Worm (Caenorhabditis elegans) whole organism, L1 larva: ENCODE results near the gene F28A10.1.
"Not testable (repeated sequence)": the region's sequence is repeated elsewhere in the genome, so short reads cannot be mapped to it uniquely, and the experiment has no call there.

ENCODE experiments used
- C16A3.4 ChIP-seq: fragments of 150-350 bp; optimal IDR thresholded peaks from 2 replicates; lab custom pipeline; 2014; ENCODE audit warnings: missing biosample characterization, missing genetic modification characterization
- Y116A8C.19 ChIP-seq: sonication (generic microtip); optimal IDR thresholded peaks from 2 replicates; lab custom pipeline; 2016; ENCODE audit warnings: missing compliant biosample characterization, missing genetic modification characterization, borderline replicate concordance
- aly-2 ChIP-seq: fragments of 150-350 bp; optimal IDR thresholded peaks from 2 replicates; lab custom pipeline; 2014; ENCODE audit warnings: missing biosample characterization, missing genetic modification characterization
- ceh-90 ChIP-seq: sonication (generic microtip); optimal IDR thresholded peaks from 2 replicates; lab custom pipeline; 2016; ENCODE audit warnings: missing genetic modification characterization, missing compliant biosample characterization
- ces-1 ChIP-seq: fragments of 150-350 bp; optimal IDR thresholded peaks from 2 replicates; lab custom pipeline; 2014; ENCODE audit warnings: missing biosample characterization, missing genetic modification reagents, missing genetic modification characterization
- dpl-1 ChIP-seq, 3 experiments: fragments of 150-350 bp in 2 of 3; sonication (generic microtip) in 1 of 3; optimal IDR thresholded peaks; 2 replicates each; lab custom pipeline; 2014 to 2017; ENCODE audit warnings: missing biosample characterization in 3 of 3, missing genetic modification characterization in 3 of 3, missing genetic modification reagents in 3 of 3
- efl-1 ChIP-seq, 4 experiments: fragments of 150-350 bp; optimal IDR thresholded peaks in 3 of 4; peaks in 1 of 4; 1 replicate in 1 of 4; 2 replicates in 3 of 4; lab custom pipeline; 2014; ENCODE audit warnings: missing biosample characterization in 2 of 4, missing genetic modification characterization in 2 of 4, missing genetic modification reagents in 2 of 4
- egl-13 ChIP-seq: sonication (generic microtip); optimal IDR thresholded peaks from 2 replicates; lab custom pipeline; 2016; ENCODE audit warnings: missing genotype, missing genetic modification reagents, missing genetic modification characterization, missing compliant biosample characterization
- elt-3 ChIP-seq, 6 experiments: fragments of 150-350 bp in 1 of 6; sonication (generic microtip); optimal IDR thresholded peaks; 2 replicates each; lab custom pipeline; 2017 to 2018; ENCODE audit warnings: missing biosample characterization in 6 of 6, missing genetic modification characterization in 6 of 6, inconsistent platforms in 1 of 6
- ets-5 ChIP-seq: fragments of 200-800 bp; sonication (Bioruptor generic); IDR thresholded peaks from 2 replicates; pipeline ENCODE4 v1.3.6; 2022; ENCODE audit warnings: missing genetic modification characterization, missing compliant biosample characterization
- grh-1 ChIP-seq: fragments of 200-800 bp; sonication (Bioruptor generic); IDR thresholded peaks from 2 replicates; pipeline ENCODE4 v1.3.6; 2022; ENCODE audit warnings: missing genetic modification reagents, missing genetic modification characterization, missing compliant biosample characterization
- hlh-17 ChIP-seq: fragments of 200-800 bp; sonication (Bioruptor generic); optimal IDR thresholded peaks from 2 replicates; lab custom pipeline; 2018; ENCODE audit warnings: missing genetic modification characterization, mild to moderate bottlenecking, missing compliant biosample characterization, moderate library complexity, borderline replicate concordance
- irx-1 ChIP-seq: sonication (generic microtip); optimal IDR thresholded peaks from 2 replicates; lab custom pipeline; 2016; ENCODE audit warnings: missing genetic modification characterization, missing compliant biosample characterization
- lin-13 ChIP-seq: fragments of 150-350 bp; optimal IDR thresholded peaks from 2 replicates; lab custom pipeline; 2014; ENCODE audit warnings: missing biosample characterization, missing genetic modification reagents, missing genetic modification characterization
- lin-14 ChIP-seq: fragments of 200-800 bp; sonication (Bioruptor generic); optimal IDR thresholded peaks from 2 replicates; lab custom pipeline; 2018; ENCODE audit warnings: mild to moderate bottlenecking, missing genetic modification characterization, moderate library complexity, missing compliant biosample characterization
- lin-15B ChIP-seq: fragments of 150-350 bp; sonication (generic microtip); optimal IDR thresholded peaks from 3 replicates; lab custom pipeline; 2014; ENCODE audit warnings: missing biosample characterization, missing genetic modification characterization
- lir-3 ChIP-seq: sonication (generic microtip); optimal IDR thresholded peaks from 2 replicates; lab custom pipeline; 2016; ENCODE audit warnings: mild to moderate bottlenecking, missing genetic modification characterization, moderate library complexity, missing compliant biosample characterization; ENCODE audit not compliant: poor library complexity
- mdl-1 ChIP-seq, 2 experiments: fragments of 150-350 bp; optimal IDR thresholded peaks; 2 replicates each; lab custom pipeline; 2014 to 2017; ENCODE audit warnings: missing biosample characterization in 2 of 2, missing genetic modification characterization in 2 of 2, inconsistent platforms in 1 of 2
- nhr-237 ChIP-seq: fragments of 150-350 bp; optimal IDR thresholded peaks from 2 replicates; lab custom pipeline; 2014; ENCODE audit warnings: missing biosample characterization, missing genetic modification characterization
- nhr-47 ChIP-seq: sonication (generic microtip); optimal IDR thresholded peaks from 2 replicates; lab custom pipeline; 2016; ENCODE audit warnings: mild to moderate bottlenecking, missing genetic modification characterization, moderate library complexity, missing compliant biosample characterization
- nhr-76 ChIP-seq: sonication (generic microtip); optimal IDR thresholded peaks from 2 replicates; lab custom pipeline; 2017; ENCODE audit warnings: missing biosample characterization, missing genetic modification characterization
- nhr-84 ChIP-seq: sonication (generic microtip); optimal IDR thresholded peaks from 2 replicates; lab custom pipeline; 2017; ENCODE audit warnings: missing biosample characterization, missing genetic modification characterization
- nhr-90 ChIP-seq: sonication (generic microtip); optimal IDR thresholded peaks from 2 replicates; lab custom pipeline; 2016; ENCODE audit warnings: mild to moderate bottlenecking, missing genetic modification characterization, missing compliant biosample characterization; ENCODE audit not compliant: poor library complexity
- pag-3 ChIP-seq: sonication (generic microtip); optimal IDR thresholded peaks from 2 replicates; lab custom pipeline; 2017; ENCODE audit warnings: missing genetic modification characterization, mild to moderate bottlenecking, missing compliant biosample characterization, antibody characterized with exemption, borderline replicate concordance; ENCODE audit not compliant: insufficient read depth
- pax-3 ChIP-seq: fragments of 200-800 bp; sonication (Bioruptor generic); optimal IDR thresholded peaks from 2 replicates; lab custom pipeline; 2018; ENCODE audit warnings: mild to moderate bottlenecking, missing genetic modification characterization, moderate library complexity, missing compliant biosample characterization
- sptf-1 ChIP-seq: fragments of 150-350 bp; optimal IDR thresholded peaks from 2 replicates; lab custom pipeline; 2014; ENCODE audit warnings: missing biosample characterization, missing genetic modification characterization
- sup-37 ChIP-seq: fragments of 200-800 bp; sonication (Bioruptor generic); optimal IDR thresholded peaks from 2 replicates; lab custom pipeline; 2018; ENCODE audit warnings: mild to moderate bottlenecking, missing genetic modification characterization, missing compliant biosample characterization
- swsn-7 ChIP-seq: sonication (generic microtip); optimal IDR thresholded peaks from 2 replicates; lab custom pipeline; 2016; ENCODE audit warnings: missing genetic modification characterization, missing compliant biosample characterization
- tlp-1 ChIP-seq: fragments of 150-350 bp; optimal IDR thresholded peaks from 2 replicates; lab custom pipeline; 2014; ENCODE audit warnings: missing biosample characterization, missing genetic modification characterization
- unc-62 ChIP-seq: fragments of 150-350 bp; optimal IDR thresholded peaks from 2 replicates; lab custom pipeline; 2014; ENCODE audit warnings: missing biosample characterization, missing genetic modification reagents, missing genetic modification characterization
- vab-15 ChIP-seq: sonication (generic microtip); optimal IDR thresholded peaks from 2 replicates; lab custom pipeline; 2017; ENCODE audit warnings: missing genotype, mild to moderate bottlenecking, missing genetic modification characterization, missing compliant biosample characterization
- zip-4 ChIP-seq: fragments of 200-800 bp; sonication (Bioruptor generic); optimal IDR thresholded peaks from 2 replicates; lab custom pipeline; 2018; ENCODE audit warnings: mild to moderate bottlenecking, missing genetic modification characterization, moderate library complexity, missing compliant biosample characterization
- ztf-11 ChIP-seq, 2 experiments: sonication (generic microtip); optimal IDR thresholded peaks; 2 replicates each; lab custom pipeline; 2016 to 2017; ENCODE audit warnings: missing genetic modification characterization in 2 of 2, missing biosample characterization in 1 of 2, missing compliant biosample characterization in 1 of 2

The F28A10.1 gene

ce11 chrII:848519-848918, 22.9 kb downstream of the F28A10.1 start, which contains the start of the genes acdh-9 and F28A10.13 (continued):
- TF ChIP-seq lin-13 (peak; percentile 9), elt-3 (tag; optimal IDR thresholded peaks at IDR 0.05; lab: Kevin White, UChicago) (peak in 1 of 6 experiments; percentile 5), C16A3.4 (tag; lab: Kevin White, UChicago) (peak; percentile 4), nhr-90 (tag; lab: Kevin White, UChicago) (peak; percentile 37), pag-3 (tag; lab: Kevin White, UChicago) (peak; percentile 40), nhr-47 (tag; lab: Kevin White, UChicago) (peak; percentile 16)

DNA sequence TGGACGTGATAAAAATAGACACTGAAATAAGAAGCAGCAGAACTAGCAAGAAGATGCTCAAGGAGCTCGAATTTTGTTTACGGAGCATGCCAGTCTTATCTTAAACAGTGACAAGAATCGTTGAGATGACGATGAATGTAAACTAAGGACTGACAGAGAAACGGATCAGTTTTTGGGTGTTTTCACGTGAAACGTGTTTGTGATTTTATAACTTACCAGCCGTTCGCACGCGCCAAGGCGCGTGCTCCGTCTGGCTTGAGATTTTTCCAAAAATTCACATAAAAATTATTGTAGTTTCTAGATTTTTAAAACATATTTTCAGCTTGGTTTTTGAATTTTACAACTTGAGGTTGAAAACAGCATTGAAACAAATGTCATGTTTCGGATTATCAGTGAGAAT, 24.9 kb downstream of the F28A10.1 start, which contains the start of gene F28A10.5:
Gene F28A10.5, minus strand, starts transcription at position 101 of the 400 bp plus-strand sequence.
- TF ChIP-seq swsn-7, ceh-90, Y116A8C.19 (tag; lab: Kevin White, UChicago): not testable (repeated sequence)

DNA sequence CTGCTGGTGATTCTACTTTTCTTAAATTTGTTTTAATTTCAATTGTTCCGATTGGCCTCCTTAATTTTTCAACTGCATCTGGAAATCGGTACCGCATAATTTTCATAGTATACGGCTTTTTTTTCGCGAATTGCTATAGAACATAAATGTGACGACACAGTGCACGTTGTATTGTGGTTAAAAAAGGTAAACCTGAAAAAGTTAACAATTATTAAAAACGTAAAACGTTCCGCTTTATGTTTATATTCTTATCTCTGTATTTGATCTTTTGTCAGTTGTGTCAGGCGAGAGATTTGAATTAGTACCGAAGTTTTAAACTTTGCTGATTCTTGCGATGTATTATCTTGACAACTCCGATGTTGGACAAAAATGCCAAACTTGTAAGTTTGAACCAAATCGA, 35.9 kb downstream of the F28A10.1 start, which contains the start of gene Y46B2A.4:
Gene Y46B2A.4, plus strand, starts transcription at position 301 of the 400 bp plus-strand sequence.
- no peak for TF ChIP-seq sup-37 (GFP tag; lab: Kevin White, UChicago)
- TF ChIP-seq hlh-17 (GFP tag; lab: Kevin White, UChicago), result no peak
- no peak for TF ChIP-seq nhr-76 (tag; lab: Kevin White, UChicago)
- TF ChIP-seq nhr-84 (tag; lab: Kevin White, UChicago), result no peak
- TF ChIP-seq nhr-237 (tag; lab: Kevin White, UChicago), result no peak
- TF ChIP-seq lin-15B, result no peak
- TF ChIP-seq aly-2 (tag; lab: Kevin White, UChicago), result no peak
- TF ChIP-seq ces-1, result no peak
- no peak for TF ChIP-seq efl-1 (optimal IDR thresholded peaks at IDR 0.05; lab: Kevin White, UChicago)
- no peak for TF ChIP-seq efl-1 (GFP tag; optimal IDR thresholded peaks at IDR 0.05 in 1 of 2; lab: Kevin White, UChicago)
- TF ChIP-seq vab-15, result no peak
- no peak for TF ChIP-seq nhr-47 (tag; lab: Kevin White, UChicago)
- no peak for TF ChIP-seq irx-1 (tag; lab: Kevin White, UChicago)
- no peak for TF ChIP-seq elt-3 (tag; optimal IDR thresholded peaks at IDR 0.05; lab: Kevin White, UChicago)
- no peak for TF ChIP-seq mdl-1 (tag; optimal IDR thresholded peaks at IDR 0.05; lab: Kevin White, UChicago)
- TF ChIP-seq, all 84 proteins: peak for 0

- TF ChIP-seq tlp-1 (tag; lab: Kevin White, UChicago) (no peak), lin-14 (GFP tag; lab: Kevin White, UChicago) (no peak), zip-4 (no peak), hlh-17 (GFP tag; lab: Kevin White, UChicago) (no peak), unc-62 (GFP tag; lab: Kevin White, UChicago) (no peak), nhr-237 (tag; lab: Kevin White, UChicago) (no peak), pax-3 (tag; lab: Kevin White, UChicago) (no peak), grh-1 (GFP tag; lab: Robert Waterston, UW) (no peak), ztf-11 (tag; optimal IDR thresholded peaks at IDR 0.05; lab: Kevin White, UChicago) (no peak), ceh-90 (tag; lab: Kevin White, UChicago) (no peak), lin-15B (no peak), nhr-47 (tag; lab: Kevin White, UChicago) (no peak), vab-15 (no peak), lir-3 (no peak), sptf-1 (tag; lab: Kevin White, UChicago) (no peak), egl-13 (tag; lab: Kevin White, UChicago) (no peak), pag-3 (tag; lab: Kevin White, UChicago) (no peak), dpl-1 (GFP tag; optimal IDR thresholded peaks at IDR 0.05; lab: Kevin White, UChicago) (no peak), ets-5 (GFP tag; lab: Robert Waterston, UW) (no peak), lin-13 (no peak)
- TF ChIP-seq, all 84 proteins: peak for 0
Observed at ce11 chrII:866801-867200, 41.2 kb downstream of the F28A10.1 start, which contains the start of gene Y46B2A.3. Gene Y46B2A.3, minus strand, starts transcription at chrII:866901.
